Worm (Caenorhabditis elegans) whole organism, young adult: ENCODE measurements around the gene sra-26.

Experiments used
- K11D2.4 ChIP-seq: fragments of 200-800 bp; sonication (Bioruptor generic); IDR thresholded peaks from 2 replicates; pipeline ENCODE4 v1.3.6; 2022; ENCODE audit warnings: missing genetic modification reagents, missing genetic modification characterization, missing compliant biosample characterization
- dpl-1 ChIP-seq: fragments of 150-350 bp; optimal IDR thresholded peaks from 2 replicates; lab custom pipeline; 2014; ENCODE audit warnings: missing biosample characterization, missing genetic modification reagents, missing genetic modification characterization
- ekl-4 ChIP-seq: fragments of 200-800 bp; sonication (Bioruptor generic); IDR thresholded peaks from 2 replicates; pipeline ENCODE4 v1.3.6; 2022; ENCODE audit warnings: missing genetic modification reagents, missing genetic modification characterization, missing compliant biosample characterization
- ets-4 ChIP-seq: fragments of 200-800 bp; sonication (Bioruptor generic); optimal IDR thresholded peaks from 2 replicates; lab custom pipeline; 2018; ENCODE audit warnings: mild to moderate bottlenecking, missing genetic modification characterization, missing compliant biosample characterization
- hrde-1 ChIP-seq: sonication (generic microtip); optimal IDR thresholded peaks from 2 replicates; lab custom pipeline; 2016; ENCODE audit warnings: missing genetic modification characterization, mild to moderate bottlenecking, missing compliant biosample characterization, moderate library complexity, missing genotype, missing genetic modification reagents, borderline replicate concordance
- lin-40 ChIP-seq: sonication (generic microtip); optimal IDR thresholded peaks from 2 replicates; lab custom pipeline; 2016; ENCODE audit warnings: missing genetic modification characterization, mild to moderate bottlenecking, missing compliant biosample characterization, missing genotype, missing genetic modification reagents
- madf-3 ChIP-seq: fragments of 200-800 bp; sonication (Bioruptor generic); IDR thresholded peaks from 2 replicates; pipeline ENCODE4 v1.3.6; 2022; ENCODE audit warnings: missing genetic modification reagents, missing genetic modification characterization, missing compliant biosample characterization
- madf-6 ChIP-seq: fragments of 200-800 bp; sonication (Bioruptor generic); IDR thresholded peaks from 2 replicates; pipeline ENCODE4 v1.3.6; 2022; ENCODE audit warnings: missing genetic modification reagents, missing genetic modification characterization, missing compliant biosample characterization
- pha-4 ChIP-seq: fragments of 150-350 bp; sonication (generic microtip); optimal IDR thresholded peaks from 2 replicates; lab custom pipeline; 2014; ENCODE audit warnings: missing biosample characterization, missing genetic modification reagents, missing genetic modification characterization
- unc-130 ChIP-seq: sonication (generic microtip); optimal IDR thresholded peaks from 2 replicates; lab custom pipeline; 2016; ENCODE audit warnings: missing genetic modification reagents, missing genetic modification characterization, missing compliant biosample characterization

DNA sequence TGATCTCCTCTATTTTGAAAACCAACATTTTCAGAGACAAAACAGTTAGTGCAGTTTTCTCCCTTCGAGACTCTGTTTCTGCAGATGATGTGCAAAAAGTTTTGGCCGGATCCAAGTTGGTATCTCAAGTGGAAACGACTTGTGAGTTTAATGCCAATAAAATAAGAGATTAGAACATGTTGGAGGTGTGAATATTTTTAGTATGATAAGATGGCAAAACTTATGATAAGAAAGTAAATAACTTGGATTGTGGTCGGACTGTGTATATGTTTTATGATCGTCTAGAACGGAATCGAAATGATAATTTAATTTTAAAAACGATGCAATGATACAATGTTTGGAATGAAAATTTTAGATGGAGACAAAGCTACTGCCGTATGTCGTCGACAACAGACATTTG, 19.6 kb downstream of the sra-26 start:
- TF ChIP-seq lin-40 (tag; lab: Kevin White, UChicago) (no peak), ets-4 (no peak), dpl-1 (GFP tag; lab: Kevin White, UChicago) (no peak), ekl-4 (no peak), unc-130 (GFP tag; lab: Kevin White, UChicago) (no peak), pha-4 (tag; lab: Kevin White, UChicago) (no peak), madf-3 (GFP tag; lab: Robert Waterston, UW) (no peak), madf-6 (no peak), hrde-1 (tag; lab: Kevin White, UChicago) (no peak), K11D2.4 (GFP tag; lab: Robert Waterston, UW) (no peak)
